Worm (Caenorhabditis elegans) whole organism, young adult: ENCODE data around the gene Y40B10A.9.

Experiments used
- B0035.1 ChIP-seq: sonication (generic microtip); optimal IDR thresholded peaks from 2 replicates; lab custom pipeline; 2016; ENCODE audit warnings: missing genetic modification characterization, mild to moderate bottlenecking, missing compliant biosample characterization, missing genotype, missing genetic modification reagents
- B0261.1 ChIP-seq: sonication (generic microtip); optimal IDR thresholded peaks from 2 replicates; lab custom pipeline; 2016; ENCODE audit warnings: mild to moderate bottlenecking, missing genetic modification characterization, moderate library complexity, missing compliant biosample characterization
- B0336.3 ChIP-seq: fragments of 200-800 bp; sonication (Bioruptor generic); IDR thresholded peaks from 2 replicates; pipeline ENCODE4 v1.3.6; 2022; ENCODE audit warnings: missing genetic modification characterization, missing compliant biosample characterization
- F22D6.2 ChIP-seq: sonication (generic microtip); optimal IDR thresholded peaks from 2 replicates; lab custom pipeline; 2016; ENCODE audit warnings: mild to moderate bottlenecking, missing genetic modification characterization, missing compliant biosample characterization
- F23B12.7 ChIP-seq: sonication (generic microtip); optimal IDR thresholded peaks from 2 replicates; lab custom pipeline; 2017; ENCODE audit warnings: missing genetic modification characterization, mild to moderate bottlenecking, missing compliant biosample characterization, antibody characterized with exemption, moderate library complexity; ENCODE audit not compliant: insufficient read depth
- F39B2.1 ChIP-seq: fragments of 200-800 bp; sonication (Bioruptor generic); IDR thresholded peaks from 2 replicates; pipeline ENCODE4 v1.3.6; 2022; ENCODE audit warnings: missing genetic modification reagents, missing genetic modification characterization, missing compliant biosample characterization
- F49E8.2 ChIP-seq: sonication (generic microtip); optimal IDR thresholded peaks from 3 replicates; lab custom pipeline; 2017; ENCODE audit warnings: missing genetic modification characterization, mild to moderate bottlenecking, missing compliant biosample characterization, antibody characterized with exemption, moderate library complexity; ENCODE audit not compliant: insufficient read depth
- F52B5.7 ChIP-seq: sonication (generic microtip); optimal IDR thresholded peaks from 2 replicates; lab custom pipeline; 2016; ENCODE audit warnings: mild to moderate bottlenecking, missing genetic modification characterization, missing compliant biosample characterization
- K11D2.4 ChIP-seq: fragments of 200-800 bp; sonication (Bioruptor generic); IDR thresholded peaks from 2 replicates; pipeline ENCODE4 v1.3.6; 2022; ENCODE audit warnings: missing genetic modification reagents, missing genetic modification characterization, missing compliant biosample characterization
- Y53G8AR.9 ChIP-seq: fragments of 200-800 bp; sonication (Bioruptor generic); conservative IDR thresholded peaks from 2 replicates; pipeline ENCODE4 v1.3.6; 2022; ENCODE audit warnings: missing genetic modification reagents, missing genetic modification characterization, missing compliant biosample characterization
- Y56A3A.18 ChIP-seq: fragments of 200-800 bp; sonication (Bioruptor generic); IDR thresholded peaks from 2 replicates; pipeline ENCODE4 v1.3.6; 2022; ENCODE audit warnings: missing genetic modification reagents, missing genetic modification characterization, missing compliant biosample characterization
- Y79H2A.3 ChIP-seq: fragments of 200-800 bp; sonication (Bioruptor generic); conservative IDR thresholded peaks from 2 replicates; pipeline ENCODE4 v1.3.6; 2022; ENCODE audit warnings: missing genetic modification reagents, missing genetic modification characterization, missing compliant biosample characterization
- ZK185.1 ChIP-seq: sonication (generic microtip); optimal IDR thresholded peaks from 2 replicates; lab custom pipeline; 2016; ENCODE audit warnings: mild to moderate bottlenecking, missing genetic modification characterization, missing compliant biosample characterization; ENCODE audit not compliant: poor library complexity, severe bottlenecking
- athp-1 ChIP-seq: sonication (generic microtip); optimal IDR thresholded peaks from 2 replicates; lab custom pipeline; 2017; ENCODE audit warnings: mild to moderate bottlenecking, missing genetic modification characterization, missing compliant biosample characterization
- bed-2 ChIP-seq: fragments of 200-800 bp; sonication (Bioruptor generic); IDR thresholded peaks from 2 replicates; pipeline ENCODE4 v1.3.6; 2022; ENCODE audit warnings: missing genetic modification reagents, missing genetic modification characterization, missing compliant biosample characterization
- ccch-3 ChIP-seq: fragments of 200-800 bp; sonication (Bioruptor generic); optimal IDR thresholded peaks from 2 replicates; lab custom pipeline; 2018; ENCODE audit warnings: mild to moderate bottlenecking, missing genetic modification characterization, missing compliant biosample characterization
- ceh-27 ChIP-seq: fragments of 200-800 bp; sonication (Bioruptor generic); optimal IDR thresholded peaks from 2 replicates; lab custom pipeline; 2018; ENCODE audit warnings: mild to moderate bottlenecking, missing genetic modification characterization, moderate library complexity, missing compliant biosample characterization
- egl-44 ChIP-seq: fragments of 200-800 bp; sonication (Bioruptor generic); IDR thresholded peaks from 2 replicates; pipeline ENCODE4 v1.3.6; 2022; ENCODE audit warnings: missing genetic modification reagents, missing genetic modification characterization, missing compliant biosample characterization
- egrh-3 ChIP-seq: fragments of 200-800 bp; sonication (Bioruptor generic); IDR thresholded peaks from 2 replicates; pipeline ENCODE4 v1.3.6; 2022; ENCODE audit warnings: missing genetic modification reagents, missing genetic modification characterization, missing compliant biosample characterization
- hmg-1.2 ChIP-seq: fragments of 200-800 bp; sonication (Bioruptor generic); IDR thresholded peaks from 2 replicates; pipeline ENCODE4 v1.3.6; 2022; ENCODE audit warnings: missing genetic modification reagents, missing genetic modification characterization, missing compliant biosample characterization
- hsf-1 ChIP-seq: fragments of 200-800 bp; sonication (Bioruptor generic); IDR thresholded peaks from 2 replicates; pipeline ENCODE4 v1.3.6; 2022; ENCODE audit warnings: missing genetic modification reagents, missing genetic modification characterization, missing compliant biosample characterization
- lag-1 ChIP-seq: fragments of 200-800 bp; sonication (Bioruptor generic); IDR thresholded peaks from 2 replicates; pipeline ENCODE4 v1.3.6; 2022; ENCODE audit warnings: missing genetic modification reagents, missing genetic modification characterization, missing compliant biosample characterization
- lin-26 ChIP-seq: fragments of 200-800 bp; sonication (Bioruptor generic); IDR thresholded peaks from 2 replicates; pipeline ENCODE4 v1.3.6; 2022; ENCODE audit warnings: missing genetic modification reagents, missing genetic modification characterization, missing compliant biosample characterization
- lin-40 ChIP-seq: sonication (generic microtip); optimal IDR thresholded peaks from 2 replicates; lab custom pipeline; 2016; ENCODE audit warnings: missing genetic modification characterization, mild to moderate bottlenecking, missing compliant biosample characterization, missing genotype, missing genetic modification reagents
- lin-54 ChIP-seq: fragments of 200-800 bp; sonication (Bioruptor generic); optimal IDR thresholded peaks from 2 replicates; lab custom pipeline; 2018; ENCODE audit warnings: mild to moderate bottlenecking, missing genetic modification characterization, missing compliant biosample characterization
- lsy-27 ChIP-seq: sonication (generic microtip); optimal IDR thresholded peaks from 2 replicates; lab custom pipeline; 2017; ENCODE audit warnings: missing genetic modification characterization, mild to moderate bottlenecking, missing compliant biosample characterization, antibody characterized with exemption, missing genotype, borderline replicate concordance; ENCODE audit not compliant: insufficient read depth
- madf-6 ChIP-seq: fragments of 200-800 bp; sonication (Bioruptor generic); IDR thresholded peaks from 2 replicates; pipeline ENCODE4 v1.3.6; 2022; ENCODE audit warnings: missing genetic modification reagents, missing genetic modification characterization, missing compliant biosample characterization
- mel-28 ChIP-seq: sonication (generic microtip); optimal IDR thresholded peaks from 2 replicates; lab custom pipeline; 2016; ENCODE audit warnings: borderline replicate concordance, mild to moderate bottlenecking, missing genetic modification characterization, missing compliant biosample characterization
- mes-4 ChIP-seq: sonication (generic microtip); optimal IDR thresholded peaks from 2 replicates; lab custom pipeline; 2016; ENCODE audit warnings: missing genotype, missing genetic modification characterization, missing compliant biosample characterization
- mxl-1 ChIP-seq: sonication (generic microtip); optimal IDR thresholded peaks from 2 replicates; lab custom pipeline; 2016; ENCODE audit warnings: missing genetic modification characterization, missing compliant biosample characterization
- nfya-1 ChIP-seq: sonication (generic microtip); optimal IDR thresholded peaks from 2 replicates; lab custom pipeline; 2017; ENCODE audit warnings: antibody characterized with exemption, missing compliant biosample characterization, missing genetic modification characterization, borderline replicate concordance; ENCODE audit not compliant: insufficient read depth
- nfyb-1 ChIP-seq: fragments of 200-800 bp; sonication (Bioruptor generic); IDR thresholded peaks from 2 replicates; pipeline ENCODE4 v1.3.6; 2022; ENCODE audit warnings: missing genetic modification reagents, missing genetic modification characterization, missing compliant biosample characterization
- sea-2 ChIP-seq: fragments of 200-800 bp; sonication (Bioruptor generic); IDR thresholded peaks from 2 replicates; pipeline ENCODE4 v1.3.6; 2022; ENCODE audit warnings: missing genetic modification characterization, missing compliant biosample characterization
- snpc-1.3 ChIP-seq: sonication (generic microtip); optimal IDR thresholded peaks from 2 replicates; lab custom pipeline; 2017; ENCODE audit warnings: missing genetic modification characterization, mild to moderate bottlenecking, missing compliant biosample characterization, antibody characterized with exemption, moderate library complexity, missing genotype, missing genetic modification reagents; ENCODE audit not compliant: insufficient read depth
- tbp1 ChIP-seq: fragments of 200-800 bp; sonication (Bioruptor generic); optimal IDR thresholded peaks from 2 replicates; lab custom pipeline; 2018; ENCODE audit warnings: mild to moderate bottlenecking, missing genetic modification characterization, missing compliant biosample characterization
- tlf-1 ChIP-seq: fragments of 200-800 bp; sonication (Bioruptor generic); optimal IDR thresholded peaks from 2 replicates; lab custom pipeline; 2018; ENCODE audit warnings: mild to moderate bottlenecking, missing genetic modification characterization, missing compliant biosample characterization
- unc-62 ChIP-seq: fragments of 150-350 bp; optimal IDR thresholded peaks from 2 replicates; lab custom pipeline; 2014; ENCODE audit warnings: missing biosample characterization, missing genetic modification reagents, missing genetic modification characterization
- ztf-18 ChIP-seq: sonication (generic microtip); optimal IDR thresholded peaks from 2 replicates; lab custom pipeline; 2016; ENCODE audit warnings: missing genotype, mild to moderate bottlenecking, missing genetic modification characterization, missing compliant biosample characterization

The Y40B10A.9 gene

DNA sequence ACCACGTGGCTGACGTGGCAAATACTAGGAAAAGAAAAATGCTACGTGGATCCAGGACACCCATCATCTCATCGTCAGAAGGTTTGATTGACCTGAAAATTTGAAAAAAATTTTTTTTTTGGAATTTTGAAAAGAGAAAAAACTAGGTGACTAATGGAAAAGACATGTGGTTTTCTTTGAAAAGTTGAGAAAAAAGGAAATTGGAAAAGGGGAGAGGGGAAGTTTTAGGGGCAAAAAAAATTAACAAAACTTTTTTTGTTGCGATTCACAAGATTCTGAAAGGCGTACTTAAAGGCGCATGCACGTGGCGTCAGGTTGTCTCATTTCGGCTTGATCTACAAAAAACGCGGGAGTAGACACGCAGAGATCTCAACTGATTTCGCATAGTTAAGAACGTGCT is at the start of gene Y40B10A.9:
Gene Y40B10A.9 (minus strand): TSS at position 101 of the 400 bp plus-strand sequence.
- TF ChIP-seq hsf-1 (GFP tag; lab: Robert Waterston, UW), result no peak
- TF ChIP-seq F23B12.7, result no peak
- no peak for TF ChIP-seq mes-4 (tag; lab: Kevin White, UChicago)
- no peak for TF ChIP-seq athp-1 (tag; lab: Kevin White, UChicago)
- TF ChIP-seq Y79H2A.3 (GFP tag; lab: Robert Waterston, UW), result no peak
- no peak for TF ChIP-seq lin-54
- no peak for TF ChIP-seq egrh-3 (GFP tag; lab: Robert Waterston, UW)
- TF ChIP-seq tbp1 (GFP tag; lab: Kevin White, UChicago), result no peak
- no peak for TF ChIP-seq B0035.1 (tag; lab: Kevin White, UChicago)
- no peak for TF ChIP-seq tlf-1 (GFP tag; lab: Kevin White, UChicago)
- no peak for TF ChIP-seq F52B5.7
- TF ChIP-seq Y53G8AR.9 (GFP tag; lab: Robert Waterston, UW), result no peak
- no peak for TF ChIP-seq egl-44 (GFP tag; lab: Robert Waterston, UW)
- TF ChIP-seq ztf-18 (tag; lab: Kevin White, UChicago), result no peak
- no peak for TF ChIP-seq mel-28 (tag; lab: Kevin White, UChicago)
- TF ChIP-seq lin-40 (tag; lab: Kevin White, UChicago), result no peak
- no peak for TF ChIP-seq B0261.1
- no peak for TF ChIP-seq sea-2 (GFP tag; lab: Robert Waterston, UW)
- TF ChIP-seq lsy-27 (tag; lab: Kevin White, UChicago), result no peak
- no peak for TF ChIP-seq F49E8.2 (tag; lab: Kevin White, UChicago)

DNA sequence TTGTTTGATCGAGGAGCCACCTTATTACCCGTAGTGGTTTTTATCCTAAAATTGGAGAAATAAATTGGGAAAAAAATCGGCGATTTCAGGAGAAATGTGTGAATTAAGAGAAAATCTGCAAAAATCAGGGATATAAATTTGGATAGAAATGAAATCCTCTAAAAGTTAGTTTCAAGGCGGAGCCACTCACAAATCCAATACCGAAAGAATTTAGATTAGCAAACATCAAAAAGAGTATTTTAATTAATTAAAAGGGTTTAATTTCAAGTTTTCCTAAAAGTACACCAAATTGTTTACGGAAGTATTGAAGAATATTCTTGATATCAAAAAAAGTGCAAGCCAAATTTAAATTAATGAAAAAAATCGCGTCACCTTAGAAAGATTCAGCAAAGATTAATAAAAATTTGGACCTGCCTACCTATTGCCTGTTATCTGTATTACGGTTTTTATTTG is 49.2 kb upstream of the Y40B10A.9 start, which contains the start of gene F22F7.8:
Gene F22F7.8 (minus strand): TSS at position 51 of the 453 bp plus-strand sequence.
- no peak for TF ChIP-seq lag-1 (GFP tag; lab: Robert Waterston, UW)
- no peak for TF ChIP-seq ccch-3 (GFP tag; lab: Kevin White, UChicago)
- no peak for TF ChIP-seq F22D6.2 (tag; lab: Kevin White, UChicago)
- TF ChIP-seq egl-44 (GFP tag; lab: Robert Waterston, UW), result no peak
- no peak for TF ChIP-seq ceh-27 (GFP tag; lab: Kevin White, UChicago)
- no peak for TF ChIP-seq ZK185.1
- no peak for TF ChIP-seq F23B12.7
- TF ChIP-seq bed-2, result no peak
- no peak for TF ChIP-seq K11D2.4
- TF ChIP-seq athp-1 (tag; lab: Kevin White, UChicago), result no peak
- no peak for TF ChIP-seq nfya-1 (tag; lab: Kevin White, UChicago)
- no peak for TF ChIP-seq hmg-1.2 (GFP tag; lab: Robert Waterston, UW)
- TF ChIP-seq unc-62 (GFP tag; lab: Kevin White, UChicago), result no peak
- TF ChIP-seq B0336.3 (GFP tag; lab: Robert Waterston, UW), result no peak
- TF ChIP-seq Y56A3A.18, result no peak
- no peak for TF ChIP-seq nfyb-1 (GFP tag; lab: Robert Waterston, UW)
- no peak for TF ChIP-seq lsy-27 (tag; lab: Kevin White, UChicago)
- TF ChIP-seq F39B2.1, result no peak
- TF ChIP-seq, all 124 proteins: peak for 0

DNA sequence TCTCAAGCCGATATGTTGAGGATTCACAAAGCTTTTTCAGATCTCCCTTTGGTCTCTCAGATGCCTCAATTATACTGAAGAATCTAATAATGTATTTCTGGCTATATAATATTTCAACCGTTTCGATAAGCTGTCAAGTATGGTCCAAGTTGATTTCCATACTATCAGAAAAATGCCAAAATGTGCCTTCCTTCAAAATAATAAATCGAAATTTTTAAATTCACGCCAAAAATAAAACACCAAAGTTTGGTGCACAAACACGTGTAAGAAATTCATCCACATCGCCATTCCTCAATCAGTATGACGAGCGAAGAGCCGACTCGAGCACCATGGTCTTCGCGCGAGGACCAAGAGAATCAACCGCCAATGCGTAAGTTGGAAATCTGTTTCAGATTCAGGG is 46.8 kb upstream of the Y40B10A.9 start, which contains the start of gene F22F7.11:
Gene F22F7.11 (plus strand): TSS at position 301 of the 400 bp plus-strand sequence.
- TF ChIP-seq lin-26, result no peak
- no peak for TF ChIP-seq B0035.1 (tag; lab: Kevin White, UChicago)
- TF ChIP-seq snpc-1.3, result no peak
- no peak for TF ChIP-seq madf-6
- no peak for TF ChIP-seq mxl-1 (tag; lab: Kevin White, UChicago)
- TF ChIP-seq, all 124 proteins: peak for 0
